Worm (Caenorhabditis elegans): ENCODE results near the gene snr-5.

The snr-5 gene

ce11 chrIII:7891573-7892306 is 29.9 kb downstream of the snr-5 start, which contains the start of the genes ZK688.5 and fahd-1 (continued):
- TF ChIP-seq C04F5.9 (tag; optimal IDR thresholded peaks at IDR 0.05): no peak
- TF ChIP-seq elt-3 (tag; optimal IDR thresholded peaks at IDR 0.05): peak in 2 of 6 experiments; percentile 41 to 48
- TF ChIP-seq aly-2 (tag; optimal IDR thresholded peaks at IDR 0.05): no peak
- TF ChIP-seq dpl-1 (GFP tag; optimal IDR thresholded peaks at IDR 0.05): peak; percentile 43 to 50 (median 49)
- no peak for TF ChIP-seq zip-4 (GFP tag; optimal IDR thresholded peaks at IDR 0.05)
- no peak for TF ChIP-seq ama-1 (optimal IDR thresholded peaks at IDR 0.05)
- no peak for TF ChIP-seq hlh-17 (GFP tag; optimal IDR thresholded peaks at IDR 0.05; ENCODE audit: borderline replicate concordance)
- TF ChIP-seq ceh-8 (GFP tag; optimal IDR thresholded peaks at IDR 0.05): peak; percentile 4
- peak; percentile 62 to 77 for TF ChIP-seq lsy-2 (tag; optimal IDR thresholded peaks at IDR 0.05)
- TF ChIP-seq mep-1 (tag; optimal IDR thresholded peaks at IDR 0.05): peak; percentile 70
- peak; percentile 72 for TF ChIP-seq nhr-20 (tag; optimal IDR thresholded peaks at IDR 0.05)
- TF ChIP-seq tbx-2 (tag; optimal IDR thresholded peaks at IDR 0.05): peak; percentile 62
- peak; percentile 21 for TF ChIP-seq elt-2 (tag; optimal IDR thresholded peaks at IDR 0.05)
- TF ChIP-seq irx-1 (tag; optimal IDR thresholded peaks at IDR 0.05): no peak
- no peak for TF ChIP-seq vab-15 (tag; optimal IDR thresholded peaks at IDR 0.05)
- no peak for TF ChIP-seq mab-9 (GFP tag; IDR thresholded peaks at IDR 0.05)
- TF ChIP-seq ceh-63 (GFP tag; optimal IDR thresholded peaks at IDR 0.05): no peak
- TF ChIP-seq hpl-2 (GFP tag; optimal IDR thresholded peaks at IDR 0.05): no peak
- no peak for TF ChIP-seq sup-37 (GFP tag; optimal IDR thresholded peaks at IDR 0.05)
- peak; percentile 83 for TF ChIP-seq nhr-71 (tag; optimal IDR thresholded peaks at IDR 0.05)
- TF ChIP-seq unc-86 (tag; optimal IDR thresholded peaks at IDR 0.05): peak; percentile 34
- no peak for TF ChIP-seq ceh-90 (tag; optimal IDR thresholded peaks at IDR 0.05)
- no peak for TF ChIP-seq nhr-28 (tag; optimal IDR thresholded peaks at IDR 0.05)
- TF ChIP-seq mef-2 (tag; optimal IDR thresholded peaks at IDR 0.05): no peak
- peak in 1 of 2 experiments; percentile 82 for TF ChIP-seq mdl-1 (tag; optimal IDR thresholded peaks at IDR 0.05)
- peak; percentile 72 to 77 for TF ChIP-seq efl-1 (optimal IDR thresholded peaks at IDR 0.05)
- peak; percentile 27 to 94 for TF ChIP-seq efl-1 (GFP tag; optimal IDR thresholded peaks at IDR 0.05 in 1 of 2)
- TF ChIP-seq ces-1 (GFP tag; optimal IDR thresholded peaks at IDR 0.05): no peak
- peak; percentile 49 for TF ChIP-seq nhr-90 (tag; optimal IDR thresholded peaks at IDR 0.05; ENCODE audit: poor library complexity)
- peak; percentile 54 for TF ChIP-seq fkh-8 (tag; optimal IDR thresholded peaks at IDR 0.05)
- TF ChIP-seq egl-27 (tag; optimal IDR thresholded peaks at IDR 0.05): no peak
- peak; percentile 92 for TF ChIP-seq blmp-1 (tag; optimal IDR thresholded peaks at IDR 0.05)
- no peak for TF ChIP-seq ztf-11 (tag; optimal IDR thresholded peaks at IDR 0.05)
- no peak for TF ChIP-seq hlh-4 (tag; optimal IDR thresholded peaks at IDR 0.05)
- no peak for TF ChIP-seq fkh-10 (GFP tag; optimal IDR thresholded peaks at IDR 0.05)
- TF ChIP-seq fkh-4 (tag; optimal IDR thresholded peaks at IDR 0.05; ENCODE audit: borderline replicate concordance): no peak
- peak; percentile 57 for TF ChIP-seq nhr-19 (GFP tag; conservative IDR thresholded peaks at IDR 0.05)
- TF ChIP-seq ztf-4 (tag; optimal IDR thresholded peaks at IDR 0.05): peak; percentile 34
- peak; percentile 91 for TF ChIP-seq lin-14 (GFP tag; optimal IDR thresholded peaks at IDR 0.05)
- TF ChIP-seq nhr-237 (tag; optimal IDR thresholded peaks at IDR 0.05): peak; percentile 10
- TF ChIP-seq nhr-47 (tag; optimal IDR thresholded peaks at IDR 0.05): peak; percentile 70
- no peak for TF ChIP-seq zag-1 (tag; optimal IDR thresholded peaks at IDR 0.05)
- no peak for TF ChIP-seq unc-130 (tag; optimal IDR thresholded peaks at IDR 0.05)
- TF ChIP-seq unc-30 (tag; optimal IDR thresholded peaks at IDR 0.05): no peak
- TF ChIP-seq unc-98 (GFP tag; IDR thresholded peaks at IDR 0.05): no peak
- peak; percentile 5 to 80 (median 47) for TF ChIP-seq ceh-82 (tag; optimal IDR thresholded peaks at IDR 0.05)
- TF ChIP-seq nhr-76 (tag; optimal IDR thresholded peaks at IDR 0.05): no peak
- no peak for TF ChIP-seq Y116A8C.19 (tag; optimal IDR thresholded peaks at IDR 0.05; ENCODE audit: borderline replicate concordance)
- TF ChIP-seq jun-1 (tag; optimal IDR thresholded peaks at IDR 0.05): peak; percentile 46
- peak; percentile 81 for TF ChIP-seq snu-23 (GFP tag; optimal IDR thresholded peaks at IDR 0.05)
- no peak for TF ChIP-seq pax-3 (tag; optimal IDR thresholded peaks at IDR 0.05)
- TF ChIP-seq aha-1 (tag; optimal IDR thresholded peaks at IDR 0.05): no peak

Measured in whole organism, L1 larva.